Fruit fly (Drosophila melanogaster): Measurements from ENCODE around the gene Prx6a.

DNA sequence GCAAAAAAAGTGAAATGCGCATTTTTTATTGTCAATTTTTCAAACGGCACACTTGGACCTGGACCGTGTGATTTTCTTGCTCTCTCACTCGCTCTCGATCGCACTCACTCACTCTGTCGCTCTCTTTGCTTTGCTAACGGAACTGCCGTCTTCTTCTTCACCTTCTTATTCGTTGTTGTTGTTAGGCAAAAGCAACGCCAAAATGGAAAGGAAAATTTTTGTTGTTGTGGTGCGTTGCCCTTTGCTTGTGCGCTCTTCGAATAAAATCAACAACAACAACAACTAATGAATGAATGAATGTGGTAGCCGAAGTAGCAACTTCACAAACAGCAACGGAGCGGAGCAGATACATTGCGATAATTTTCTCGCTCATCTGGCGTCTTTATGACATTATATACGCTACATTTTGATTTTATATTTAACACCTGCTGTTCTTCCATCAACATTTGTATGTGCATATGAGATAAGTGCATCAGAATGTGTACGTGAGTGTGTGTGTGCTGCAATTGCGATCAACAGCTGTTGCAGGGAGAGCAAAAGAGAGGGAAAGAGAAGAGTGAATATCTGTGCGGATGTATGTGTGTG is 10.9 kb upstream of the Prx6a start:
- TF ChIP-seq shn (GFP tag; optimal IDR thresholded peaks at IDR 0.05) (no peak), ab (GFP tag; optimal IDR thresholded peaks at IDR 0.05) (no peak)
